Fruit fly (Drosophila melanogaster): Measurements from ENCODE around the gene SLIRP2.

- TF ChIP-seq EcR (GFP tag; optimal IDR thresholded peaks at IDR 0.05) (no peak), rn (GFP tag; IDR thresholded peaks at IDR 0.05) (no peak), gl (tag; optimal IDR thresholded peaks at IDR 0.05) (no peak), Snoo (tag; optimal IDR thresholded peaks at IDR 0.05) (no peak), Ets98B (GFP tag; IDR thresholded peaks at IDR 0.05) (no peak), CG4496 (GFP tag; IDR thresholded peaks at IDR 0.05) (no peak), CG15710 (tag; optimal IDR thresholded peaks at IDR 0.05) (no peak)
These were observed 3.2 kb downstream of the SLIRP2 start for dm6 chr3R:8654058-8654457.
